Fruit fly (Drosophila melanogaster): ENCODE measurements around the gene CG3436.
A peak's percentile ranks its signal among the peaks of the same experiment; 100 is the strongest.

CG3436 gene

DNA sequence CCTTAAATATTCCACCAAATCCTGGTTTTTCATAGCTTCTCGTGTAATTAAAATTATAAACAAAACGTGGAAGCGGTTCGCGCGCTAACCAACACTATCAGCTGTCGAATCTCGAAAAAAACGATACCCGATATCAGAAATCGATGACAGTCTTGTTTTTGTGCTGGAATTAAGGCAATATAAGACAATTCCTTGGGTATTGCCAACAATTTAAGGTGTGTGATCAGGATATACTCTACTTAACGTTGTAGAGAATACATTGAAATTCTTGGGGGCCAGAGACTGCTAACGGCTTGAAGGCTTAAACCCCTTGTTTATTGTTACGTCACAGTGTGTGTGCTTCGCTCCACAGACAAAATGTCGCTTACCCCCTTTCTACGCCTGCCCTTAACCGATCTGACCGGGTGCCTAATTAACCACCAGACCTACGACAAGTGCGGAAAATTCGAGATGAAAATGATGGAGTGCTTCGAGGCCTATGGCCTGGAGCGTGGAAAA lies 565 bp upstream of the CG3436 start, which contains the start of gene Pus10 (continued):
- no peak for TF ChIP-seq ranshi (GFP tag; IDR thresholded peaks at IDR 0.05)
- TF ChIP-seq CG11085 (GFP tag; IDR thresholded peaks at IDR 0.05) = no peak
- TF ChIP-seq gsb (GFP tag; IDR thresholded peaks at IDR 0.05) = no peak
- TF ChIP-seq CG6813 (GFP tag; optimal IDR thresholded peaks at IDR 0.05) = no peak
- no peak for TF ChIP-seq CG34224 (GFP tag; IDR thresholded peaks at IDR 0.05; ENCODE audit: partially characterized antibody)
- no peak for TF ChIP-seq CG6272 (GFP tag; IDR thresholded peaks at IDR 0.05)
- peak; percentile 2 for TF ChIP-seq cg (GFP tag; optimal IDR thresholded peaks at IDR 0.05)
- no peak for TF ChIP-seq CG2712 (tag; optimal IDR thresholded peaks at IDR 0.05)
- TF ChIP-seq unpg (GFP tag; optimal IDR thresholded peaks at IDR 0.05) = no peak
- TF ChIP-seq oc (tag; optimal IDR thresholded peaks at IDR 0.05) = no peak
- TF ChIP-seq pzg (GFP tag; optimal IDR thresholded peaks at IDR 0.05) = peak; percentile 50
- TF ChIP-seq dan (GFP tag; IDR thresholded peaks at IDR 0.05) = no peak
- TF ChIP-seq Xrp1 (GFP tag; IDR thresholded peaks at IDR 0.05) = no peak
- peak; percentile 21 for TF ChIP-seq nom (GFP tag; optimal IDR thresholded peaks at IDR 0.05)
- TF ChIP-seq CG43689 (GFP tag; IDR thresholded peaks at IDR 0.05) = no peak
- TF ChIP-seq bowl (GFP tag; IDR thresholded peaks at IDR 0.05) = no peak
- no peak for TF ChIP-seq gcm (GFP tag; optimal IDR thresholded peaks at IDR 0.05)
- no peak for TF ChIP-seq CG17568 (GFP tag; optimal IDR thresholded peaks at IDR 0.05)
- no peak for TF ChIP-seq CG11723 (GFP tag; optimal IDR thresholded peaks at IDR 0.05)
- no peak for TF ChIP-seq CG2678 (tag; optimal IDR thresholded peaks at IDR 0.05)
- TF ChIP-seq CG8765 (GFP tag; IDR thresholded peaks at IDR 0.05) = no peak
- no peak for TF ChIP-seq B-H1 (GFP tag; IDR thresholded peaks at IDR 0.05)
- TF ChIP-seq CG13287 (GFP tag; IDR thresholded peaks at IDR 0.05; ENCODE audit: partially characterized antibody) = no peak
- TF ChIP-seq fd64A (GFP tag; optimal IDR thresholded peaks at IDR 0.05) = no peak
- TF ChIP-seq CG9727 (GFP tag; optimal IDR thresholded peaks at IDR 0.05) = no peak
- TF ChIP-seq sens (GFP tag) = no peak
- TF ChIP-seq Lim3 (GFP tag; IDR thresholded peaks at IDR 0.05) = no peak
- no peak for TF ChIP-seq Atf6 (GFP tag; IDR thresholded peaks at IDR 0.05)
- TF ChIP-seq CG3838 (GFP tag; optimal IDR thresholded peaks at IDR 0.05) = no peak
- TF ChIP-seq Hr51 (GFP tag; optimal IDR thresholded peaks at IDR 0.05) = no peak
- no peak for TF ChIP-seq CG13624 (GFP tag; optimal IDR thresholded peaks at IDR 0.05)
- TF ChIP-seq ac (GFP tag; optimal IDR thresholded peaks at IDR 0.05) = no peak
- no peak for TF ChIP-seq Dek (tag; optimal IDR thresholded peaks at IDR 0.05)
- no peak for TF ChIP-seq CG4328 (GFP tag; optimal IDR thresholded peaks at IDR 0.05)
- TF ChIP-seq Hmr (GFP tag; optimal IDR thresholded peaks at IDR 0.05) = peak; percentile 9
- no peak for TF ChIP-seq croc (GFP tag; conservative IDR thresholded peaks at IDR 0.05)
- TF ChIP-seq wor (GFP tag; IDR thresholded peaks at IDR 0.05) = no peak
- TF ChIP-seq CG1602 (GFP tag; optimal IDR thresholded peaks at IDR 0.05) = no peak
- no peak for TF ChIP-seq CG32767 (GFP tag; IDR thresholded peaks at IDR 0.05)
- no peak for TF ChIP-seq Xbp1 (GFP tag; optimal IDR thresholded peaks at IDR 0.05)
- no peak for TF ChIP-seq Hr78 (GFP tag; optimal IDR thresholded peaks at IDR 0.05)
- no peak for TF ChIP-seq row (GFP tag; IDR thresholded peaks at IDR 0.05)
- TF ChIP-seq CG30020 (tag; optimal IDR thresholded peaks at IDR 0.05) = no peak
- no peak for TF ChIP-seq Hsf (GFP tag; optimal IDR thresholded peaks at IDR 0.05)
- TF ChIP-seq inv (GFP tag; IDR thresholded peaks at IDR 0.05; ENCODE audit: partially characterized antibody) = no peak
- TF ChIP-seq Bdp1 (GFP tag; optimal IDR thresholded peaks at IDR 0.05) = no peak
- no peak for TF ChIP-seq CG18262 (tag; optimal IDR thresholded peaks at IDR 0.05)
- TF ChIP-seq CG9215 (GFP tag; IDR thresholded peaks at IDR 0.05) = no peak
- TF ChIP-seq CG30403 (GFP tag; optimal IDR thresholded peaks at IDR 0.05) = no peak
- TF ChIP-seq Six4 (GFP tag; optimal IDR thresholded peaks at IDR 0.05) = no peak
- no peak for TF ChIP-seq CTCF (GFP tag; optimal IDR thresholded peaks at IDR 0.05)
- TF ChIP-seq Asciz (GFP tag; optimal IDR thresholded peaks at IDR 0.05) = no peak

Measured in whole organism, embryonic.